Worm (Caenorhabditis elegans) whole organism, L2 larva: Measurements from ENCODE around the gene hpo-26.

ENCODE experiments used
- ZK546.5 ChIP-seq: sonication (generic microtip); optimal IDR thresholded peaks from 2 replicates; lab custom pipeline; 2017; ENCODE audit warnings: missing biosample characterization, missing genetic modification characterization
- alr-1 ChIP-seq: fragments of 150-350 bp; optimal IDR thresholded peaks from 2 replicates; lab custom pipeline; 2014; ENCODE audit warnings: missing biosample characterization, missing genetic modification characterization
- aly-2 ChIP-seq: fragments of 150-350 bp; optimal IDR thresholded peaks from 2 replicates; lab custom pipeline; 2014; ENCODE audit warnings: missing biosample characterization, missing genetic modification characterization
- ama-1 ChIP-seq: fragments of 150-350 bp; optimal IDR thresholded peaks from 2 replicates; lab custom pipeline; 2018; ENCODE audit warnings: inconsistent platforms
- lin-13 ChIP-seq: fragments of 150-350 bp; optimal IDR thresholded peaks from 2 replicates; lab custom pipeline; 2014; ENCODE audit warnings: missing biosample characterization, missing genetic modification reagents, missing genetic modification characterization
- nhr-11 ChIP-seq: fragments of 150-350 bp; optimal IDR thresholded peaks from 2 replicates; lab custom pipeline; 2014; ENCODE audit warnings: missing biosample characterization, missing genetic modification characterization
- unc-62 ChIP-seq: fragments of 150-350 bp; optimal IDR thresholded peaks from 2 replicates; lab custom pipeline; 2014; ENCODE audit warnings: missing biosample characterization, missing genetic modification reagents, missing genetic modification characterization
- ztf-11 ChIP-seq: sonication (generic microtip); optimal IDR thresholded peaks from 2 replicates; lab custom pipeline; 2017; ENCODE audit warnings: missing biosample characterization, missing genetic modification characterization

- TF ChIP-seq nhr-11 (tag; lab: Kevin White, UChicago) (no peak), aly-2 (tag; lab: Kevin White, UChicago) (no peak), alr-1 (tag; lab: Kevin White, UChicago) (no peak), ama-1 (lab: Kevin White, UChicago) (peak; percentile 16), ztf-11 (tag; lab: Kevin White, UChicago) (no peak), unc-62 (no peak), ZK546.5 (tag; lab: Kevin White, UChicago) (no peak), lin-13 (GFP tag; lab: Kevin White, UChicago) (no peak)
These were observed 15.3 kb downstream of the hpo-26 start for ce11 chrV:6517305-6518224.
